Fruit fly (Drosophila melanogaster): ENCODE data around the gene ND-13B.

The ND-13B gene

DNA sequence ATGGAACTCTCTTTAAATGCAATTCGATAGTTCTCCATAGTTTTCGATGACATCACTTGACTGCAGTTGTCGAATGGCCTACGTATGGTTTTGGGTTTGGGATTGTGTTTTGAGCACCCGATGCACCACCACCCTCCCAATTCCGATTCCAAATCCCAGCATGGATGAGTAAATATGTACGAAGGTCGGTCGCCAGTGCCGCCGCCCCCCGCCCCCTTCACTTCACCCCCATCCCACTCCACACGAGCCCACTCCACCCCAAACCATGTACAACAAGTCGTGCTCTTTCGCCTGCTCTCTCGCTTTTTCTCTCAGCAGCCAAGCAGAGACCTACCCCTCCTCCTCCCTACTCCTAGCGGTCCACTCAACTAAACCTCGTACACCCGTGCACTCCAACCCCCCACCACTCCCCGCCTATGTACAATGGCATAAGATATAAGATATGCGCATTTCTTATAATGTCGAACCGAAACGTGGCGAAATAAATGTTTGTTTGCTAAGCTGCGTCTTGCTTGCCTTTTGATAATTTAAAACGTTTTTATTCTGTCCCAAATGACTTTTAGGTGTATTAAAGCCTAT lies 13.1 kb downstream of the ND-13B start (continued):
- TF ChIP-seq CG9215 (GFP tag; IDR thresholded peaks at IDR 0.05): no peak
- TF ChIP-seq shn (GFP tag; optimal IDR thresholded peaks at IDR 0.05): no peak
- TF ChIP-seq gt (GFP tag; IDR thresholded peaks at IDR 0.05): no peak
- TF ChIP-seq D19A (tag; optimal IDR thresholded peaks at IDR 0.05): no peak
- no peak for TF ChIP-seq CG2116 (GFP tag; optimal IDR thresholded peaks at IDR 0.05)
- no peak for TF ChIP-seq chm (GFP tag; IDR thresholded peaks at IDR 0.05)
- TF ChIP-seq Dip3 (GFP tag; optimal IDR thresholded peaks at IDR 0.05): no peak
- TF ChIP-seq chn (GFP tag; optimal IDR thresholded peaks at IDR 0.05): no peak
- TF ChIP-seq CG31365 (tag; optimal IDR thresholded peaks at IDR 0.05): no peak
- TF ChIP-seq CG11398 (GFP tag; optimal IDR thresholded peaks at IDR 0.05): no peak
- TF ChIP-seq CG13424 (tag; optimal IDR thresholded peaks at IDR 0.05): no peak
- no peak for TF ChIP-seq aop (GFP tag; IDR thresholded peaks at IDR 0.05)
- TF ChIP-seq jigr1 (GFP tag; IDR thresholded peaks at IDR 0.05): no peak
- TF ChIP-seq mirr (GFP tag; optimal IDR thresholded peaks at IDR 0.05): peak; percentile 18
- no peak for TF ChIP-seq CG17359 (tag; optimal IDR thresholded peaks at IDR 0.05)
- TF ChIP-seq Side (GFP tag; optimal IDR thresholded peaks at IDR 0.05): no peak
- TF ChIP-seq CG7987 (GFP tag; optimal IDR thresholded peaks at IDR 0.05): no peak
- no peak for TF ChIP-seq CG30020 (tag; optimal IDR thresholded peaks at IDR 0.05)
- peak; percentile 10 for TF ChIP-seq cg (GFP tag; optimal IDR thresholded peaks at IDR 0.05)
- TF ChIP-seq Ptx1 (GFP tag; IDR thresholded peaks at IDR 0.05): no peak
- no peak for TF ChIP-seq CG13624 (GFP tag; optimal IDR thresholded peaks at IDR 0.05)
- no peak for TF ChIP-seq CG10321 (GFP tag; IDR thresholded peaks at IDR 0.05)
- TF ChIP-seq CG6791 (GFP tag; IDR thresholded peaks at IDR 0.05; ENCODE audit: partially characterized antibody): no peak
- no peak for TF ChIP-seq Doc3 (GFP tag; IDR thresholded peaks at IDR 0.05; ENCODE audit: partially characterized antibody)
- TF ChIP-seq slou (GFP tag; optimal IDR thresholded peaks at IDR 0.05): no peak
- TF ChIP-seq CG7963 (GFP tag; IDR thresholded peaks at IDR 0.05; ENCODE audit: partially characterized antibody): no peak
- TF ChIP-seq Rx (GFP tag; IDR thresholded peaks at IDR 0.05): no peak
- no peak for TF ChIP-seq CTCF (GFP tag; optimal IDR thresholded peaks at IDR 0.05)
- TF ChIP-seq CG13296 (GFP tag; optimal IDR thresholded peaks at IDR 0.05): no peak
- TF ChIP-seq nerfin-1 (tag; optimal IDR thresholded peaks at IDR 0.05): peak; percentile 2
- TF ChIP-seq HLHmδ (GFP tag; optimal IDR thresholded peaks at IDR 0.05): peak; percentile 26
- no peak for TF ChIP-seq repo (GFP tag; optimal IDR thresholded peaks at IDR 0.05)
- no peak for TF ChIP-seq CG8478 (optimal IDR thresholded peaks at IDR 0.05)
- TF ChIP-seq dpn (GFP tag; optimal IDR thresholded peaks at IDR 0.05): no peak
- TF ChIP-seq Adf1 (GFP tag; IDR thresholded peaks at IDR 0.05): no peak; the same call in 1 of the 2 replicates
- TF ChIP-seq tup (GFP tag; optimal IDR thresholded peaks at IDR 0.05): no peak
- TF ChIP-seq CG14860 (GFP tag; IDR thresholded peaks at IDR 0.05; ENCODE audit: partially characterized antibody): no peak
- 0 out of 2 replicates have a peak, but pooled peaks have one; percentile 30 for TF ChIP-seq CG3847 (GFP tag; IDR thresholded peaks at IDR 0.05)
- TF ChIP-seq br (optimal IDR thresholded peaks at IDR 0.05): no peak
- no peak for TF ChIP-seq slp2 (GFP tag; optimal IDR thresholded peaks at IDR 0.05)
- no peak for TF ChIP-seq Nf-YB (GFP tag; optimal IDR thresholded peaks at IDR 0.05)
- no peak for TF ChIP-seq vnd (GFP tag; IDR thresholded peaks at IDR 0.05; ENCODE audit: partially characterized antibody)
- TF ChIP-seq so (GFP tag; IDR thresholded peaks at IDR 0.05): peak; percentile 40; the same call in 1 of the 3 replicates
- TF ChIP-seq CG9727 (GFP tag; optimal IDR thresholded peaks at IDR 0.05): no peak
- TF ChIP-seq pfk (GFP tag; optimal IDR thresholded peaks at IDR 0.05): no peak
- no peak for TF ChIP-seq CG10431 (GFP tag; optimal IDR thresholded peaks at IDR 0.05)
- no peak for TF ChIP-seq CG31441 (GFP tag; IDR thresholded peaks at IDR 0.05)
- TF ChIP-seq CG5180 (GFP tag; optimal IDR thresholded peaks at IDR 0.05): no peak
- TF ChIP-seq CG17612 (GFP tag; IDR thresholded peaks at IDR 0.05): no peak
- no peak for TF ChIP-seq crp (GFP tag; optimal IDR thresholded peaks at IDR 0.05)
- no peak for TF ChIP-seq phol (tag; optimal IDR thresholded peaks at IDR 0.05)
- no peak for TF ChIP-seq Sox100B (GFP tag; optimal IDR thresholded peaks at IDR 0.05)
